Worm (Caenorhabditis elegans): ENCODE data around the gene R13D11.3.

R13D11.3 gene

ce11 chrV:814716-815115, at the start of gene R13D11.3:
Gene R13D11.3, plus strand, starts transcription at chrV:815016.
- no peak for TF ChIP-seq efl-1 (GFP tag; optimal IDR thresholded peaks at IDR 0.05)
- TF ChIP-seq dox-1 (GFP tag; IDR thresholded peaks at IDR 0.05) = no peak
- TF ChIP-seq nhr-80 (tag; optimal IDR thresholded peaks at IDR 0.05) = no peak
- no peak for TF ChIP-seq aptf-2 (GFP tag; conservative IDR thresholded peaks at IDR 0.05)
- TF ChIP-seq attf-5 (GFP tag; optimal IDR thresholded peaks at IDR 0.05) = no peak
- TF ChIP-seq ztf-22 (GFP tag; optimal IDR thresholded peaks at IDR 0.05) = no peak

ce11 chrV:772210-772609, 42.6 kb upstream of the R13D11.3 start:
- TF ChIP-seq Y67H2A.10 (GFP tag; conservative IDR thresholded peaks at IDR 0.05) = no peak
- TF ChIP-seq F57A8.1 (GFP tag; optimal IDR thresholded peaks at IDR 0.05) = no peak
- no peak for TF ChIP-seq madf-10 (tag; optimal IDR thresholded peaks at IDR 0.05)
- no peak for TF ChIP-seq F10E7.11 (tag; optimal IDR thresholded peaks at IDR 0.05)
- no peak for TF ChIP-seq hmg-1.2 (GFP tag; IDR thresholded peaks at IDR 0.05)

ce11 chrV:773256-773655, 41.6 kb upstream of the R13D11.3 start, which contains the start of gene sti-1:
Gene sti-1, plus strand, starts transcription at chrV:773518.
- TF ChIP-seq sptf-2 (GFP tag; optimal IDR thresholded peaks at IDR 0.05) = no peak
- TF ChIP-seq gei-17 (GFP tag; optimal IDR thresholded peaks at IDR 0.05) = no peak
- TF ChIP-seq madf-10 (tag; optimal IDR thresholded peaks at IDR 0.05) = no peak
- peak; percentile 44; the same call in 1 of the 2 replicates for TF ChIP-seq nfyb-1 (GFP tag; IDR thresholded peaks at IDR 0.05)
- no peak for TF ChIP-seq egrh-3 (GFP tag; IDR thresholded peaks at IDR 0.05)
- TF ChIP-seq ets-4 (GFP tag; optimal IDR thresholded peaks at IDR 0.05) = no peak
- TF ChIP-seq nhr-90 (tag; optimal IDR thresholded peaks at IDR 0.05) = no peak
- TF ChIP-seq hlh-12 (tag; optimal IDR thresholded peaks at IDR 0.05) = no peak
- TF ChIP-seq ceh-79 (tag; optimal IDR thresholded peaks at IDR 0.05) = no peak
- no peak for TF ChIP-seq Y56A3A.18 (GFP tag; IDR thresholded peaks at IDR 0.05)
- TF ChIP-seq ceh-27 (GFP tag; optimal IDR thresholded peaks at IDR 0.05) = peak; percentile 47
- no peak for TF ChIP-seq mel-28 (tag; optimal IDR thresholded peaks at IDR 0.05; ENCODE audit: borderline replicate concordance)
- no peak for TF ChIP-seq T07F8.4 (tag; optimal IDR thresholded peaks at IDR 0.05)
- no peak for TF ChIP-seq akir-1 (GFP tag; optimal IDR thresholded peaks at IDR 0.05)
- no peak for TF ChIP-seq ztf-18 (tag; optimal IDR thresholded peaks at IDR 0.05)
- no peak for TF ChIP-seq ceh-40 (GFP tag; IDR thresholded peaks at IDR 0.05)
- TF ChIP-seq somi-1 (GFP tag; optimal IDR thresholded peaks at IDR 0.05) = no peak
- no peak for TF ChIP-seq snpc-4 (GFP tag; optimal IDR thresholded peaks at IDR 0.05)
- TF ChIP-seq snpc-4 (tag; optimal IDR thresholded peaks at IDR 0.05) = peak in 3 of 4 experiments; percentile 23 to 65 (median 61)
- TF ChIP-seq xnd-1 (tag; optimal IDR thresholded peaks at IDR 0.05) = no peak
- no peak for TF ChIP-seq sdz-38 (tag; optimal IDR thresholded peaks at IDR 0.05)
- TF ChIP-seq ztf-25 (GFP tag; IDR thresholded peaks at IDR 0.05) = no peak
- TF ChIP-seq F39B2.1 (GFP tag; IDR thresholded peaks at IDR 0.05) = no peak
- TF ChIP-seq F55B11.4 (tag; optimal IDR thresholded peaks at IDR 0.05; ENCODE audit: borderline replicate concordance, insufficient read depth) = no peak
- no peak for TF ChIP-seq sea-2 (GFP tag; IDR thresholded peaks at IDR 0.05)
- TF ChIP-seq ztf-3 (GFP tag; optimal IDR thresholded peaks at IDR 0.05) = no peak
- TF ChIP-seq let-607 (tag; optimal IDR thresholded peaks at IDR 0.05) = no peak
- no peak for TF ChIP-seq atf-7 (tag; optimal IDR thresholded peaks at IDR 0.05)
- TF ChIP-seq Y53G8AR.9 (GFP tag; conservative IDR thresholded peaks at IDR 0.05) = no peak
- no peak for TF ChIP-seq B0019.2 (GFP tag; conservative IDR thresholded peaks at IDR 0.05)
- no peak for TF ChIP-seq aptf-2 (GFP tag; conservative IDR thresholded peaks at IDR 0.05)
- peak; percentile 32 for TF ChIP-seq snpc-1.1 (tag; optimal IDR thresholded peaks at IDR 0.05; ENCODE audit: insufficient read depth)
- no peak for TF ChIP-seq unc-62 (GFP tag; optimal IDR thresholded peaks at IDR 0.05)
- TF ChIP-seq rpc-1 (optimal IDR thresholded peaks at IDR 0.05) = peak; percentile 42
- TF ChIP-seq rpc-1 (tag; optimal IDR thresholded peaks at IDR 0.05) = no peak
- no peak for TF ChIP-seq let-526 (GFP tag; IDR thresholded peaks at IDR 0.05)
- TF ChIP-seq F37B4.10 (GFP tag; IDR thresholded peaks at IDR 0.05) = no peak
- no peak for TF ChIP-seq Y67H2A.10 (GFP tag; conservative IDR thresholded peaks at IDR 0.05)
- peak; percentile 92 for TF ChIP-seq efl-1 (GFP tag; optimal IDR thresholded peaks at IDR 0.05)
